Fruit fly (Drosophila melanogaster): ENCODE measurements around the gene CG3164.
A peak's percentile ranks its signal among the peaks of the same experiment; 100 is the strongest.

DNA sequence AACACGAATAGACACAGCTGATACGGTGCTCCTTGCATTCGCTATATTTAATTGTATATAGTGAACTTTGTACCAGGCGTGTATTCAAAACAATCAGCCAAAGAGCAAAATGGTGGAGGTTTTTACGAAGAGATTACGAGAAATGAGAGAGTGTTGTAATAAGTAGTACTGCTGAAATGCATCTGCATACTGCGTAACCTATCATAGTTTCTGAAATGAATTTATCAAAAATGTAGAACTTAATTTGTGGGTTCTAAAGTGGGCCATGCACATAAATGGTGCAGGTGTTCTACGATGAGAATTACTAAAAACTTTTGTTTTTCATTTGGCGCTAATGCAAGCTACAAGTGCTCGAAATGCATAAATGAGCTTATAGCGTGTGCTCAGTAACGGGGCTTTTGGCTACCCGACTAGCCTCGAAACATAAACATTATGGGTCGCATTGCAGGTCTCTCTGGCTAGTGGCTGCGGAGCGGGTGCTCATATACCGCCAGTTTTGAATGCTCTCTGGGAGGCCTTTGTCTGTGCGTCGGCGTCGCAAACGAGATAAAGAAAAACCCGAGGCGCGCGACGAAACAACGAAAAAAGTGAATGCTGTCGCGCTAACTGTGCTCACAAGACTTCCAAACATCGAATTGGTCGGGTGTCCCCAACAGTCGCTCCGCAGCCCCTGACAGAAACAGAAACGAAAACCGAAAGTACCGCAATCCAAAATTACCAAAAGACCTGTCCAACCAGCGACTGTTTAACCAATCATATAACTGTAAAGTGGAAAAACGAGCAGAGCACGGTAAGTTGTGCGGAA lies 1.1 kb upstream of the CG3164 start, which contains the start of gene Gs1:
- TF ChIP-seq CG1233 (GFP tag; optimal IDR thresholded peaks at IDR 0.05) (peak; percentile 37), pb (GFP tag; optimal IDR thresholded peaks at IDR 0.05) (peak; percentile 30), HLHmδ (GFP tag; optimal IDR thresholded peaks at IDR 0.05) (peak; percentile 30), TFAM (GFP tag; optimal IDR thresholded peaks at IDR 0.05) (no peak), CG11085 (GFP tag; IDR thresholded peaks at IDR 0.05) (no peak)

Measured in whole organism, embryonic.